Fruit fly (Drosophila melanogaster): ENCODE results near the gene Nepl8.

The Nepl8 gene

DNA sequence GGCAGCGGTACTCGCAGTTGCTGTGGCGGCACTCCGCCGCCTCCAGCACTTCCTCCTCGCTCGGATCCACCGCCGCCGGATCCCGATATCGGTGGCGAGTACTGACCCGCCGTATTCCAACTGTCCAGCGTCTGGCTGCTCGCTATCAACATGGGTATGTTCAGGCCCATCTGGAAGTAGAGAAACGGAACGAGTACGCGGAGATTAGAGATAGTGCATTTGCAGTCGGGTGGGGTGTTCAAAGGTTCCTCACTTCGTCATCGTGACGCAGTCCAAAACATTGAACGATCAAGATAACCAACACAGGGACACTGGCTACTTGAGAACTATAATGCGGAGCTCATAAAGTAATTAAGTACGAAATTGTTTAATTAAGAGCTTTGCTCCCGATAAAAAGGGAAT is 23.3 kb downstream of the Nepl8 start (continued):
- TF ChIP-seq CG8319 (GFP tag; optimal IDR thresholded peaks at IDR 0.05), result no peak
- TF ChIP-seq CG6854 (GFP tag; optimal IDR thresholded peaks at IDR 0.05), result no peak
- no peak for TF ChIP-seq CG7368 (GFP tag; optimal IDR thresholded peaks at IDR 0.05)
- no peak for TF ChIP-seq dsx (GFP tag; optimal IDR thresholded peaks at IDR 0.05; ENCODE audit: poor library complexity, severe bottlenecking)
- TF ChIP-seq CG6792 (GFP tag; optimal IDR thresholded peaks at IDR 0.05), result no peak
- no peak for TF ChIP-seq lz (GFP tag; optimal IDR thresholded peaks at IDR 0.05)
- peak; percentile 69 for TF ChIP-seq CG6276 (GFP tag; optimal IDR thresholded peaks at IDR 0.05)
- no peak for TF ChIP-seq CG31627 (GFP tag; optimal IDR thresholded peaks at IDR 0.05)
- no peak for TF ChIP-seq vri (GFP tag; optimal IDR thresholded peaks at IDR 0.05)
- no peak for TF ChIP-seq dac (GFP tag; optimal IDR thresholded peaks at IDR 0.05)
- TF ChIP-seq CG11762 (GFP tag; optimal IDR thresholded peaks at IDR 0.05; ENCODE audit: insufficient read depth), result no peak
- TF ChIP-seq CG8632 (GFP tag; optimal IDR thresholded peaks at IDR 0.05), result no peak
- no peak for TF ChIP-seq cyc (GFP tag; optimal IDR thresholded peaks at IDR 0.05)
- no peak for TF ChIP-seq Met (GFP tag; optimal IDR thresholded peaks at IDR 0.05)
- TF ChIP-seq CG10631 (GFP tag; optimal IDR thresholded peaks at IDR 0.05), result no peak
- no peak for TF ChIP-seq esn (GFP tag; optimal IDR thresholded peaks at IDR 0.05)
- no peak for TF ChIP-seq Blimp-1 (GFP tag; optimal IDR thresholded peaks at IDR 0.05)
- TF ChIP-seq CG4318 (GFP tag; optimal IDR thresholded peaks at IDR 0.05), result no peak
- 0 out of 3 replicates have a peak, but pooled peaks have one; percentile 22 for TF ChIP-seq eg (GFP tag; IDR thresholded peaks at IDR 0.05)
- peak; percentile 15 for TF ChIP-seq Eip78C (GFP tag)
- no peak for TF ChIP-seq CG3919 (GFP tag; optimal IDR thresholded peaks at IDR 0.05)
- TF ChIP-seq Hr4 (GFP tag; optimal IDR thresholded peaks at IDR 0.05), result peak; percentile 4
- TF ChIP-seq topi (GFP tag; optimal IDR thresholded peaks at IDR 0.05), result no peak
- no peak for TF ChIP-seq CG32006 (GFP tag; optimal IDR thresholded peaks at IDR 0.05)
- TF ChIP-seq salr (GFP tag; optimal IDR thresholded peaks at IDR 0.05), result no peak
- peak; percentile 29; the same call in 2 of the 3 replicates for TF ChIP-seq CG8119 (GFP tag; IDR thresholded peaks at IDR 0.05)
- TF ChIP-seq CG34406 (GFP tag; optimal IDR thresholded peaks at IDR 0.05), result no peak
- no peak for TF ChIP-seq Eip93F (GFP tag; optimal IDR thresholded peaks at IDR 0.05)

DNA sequence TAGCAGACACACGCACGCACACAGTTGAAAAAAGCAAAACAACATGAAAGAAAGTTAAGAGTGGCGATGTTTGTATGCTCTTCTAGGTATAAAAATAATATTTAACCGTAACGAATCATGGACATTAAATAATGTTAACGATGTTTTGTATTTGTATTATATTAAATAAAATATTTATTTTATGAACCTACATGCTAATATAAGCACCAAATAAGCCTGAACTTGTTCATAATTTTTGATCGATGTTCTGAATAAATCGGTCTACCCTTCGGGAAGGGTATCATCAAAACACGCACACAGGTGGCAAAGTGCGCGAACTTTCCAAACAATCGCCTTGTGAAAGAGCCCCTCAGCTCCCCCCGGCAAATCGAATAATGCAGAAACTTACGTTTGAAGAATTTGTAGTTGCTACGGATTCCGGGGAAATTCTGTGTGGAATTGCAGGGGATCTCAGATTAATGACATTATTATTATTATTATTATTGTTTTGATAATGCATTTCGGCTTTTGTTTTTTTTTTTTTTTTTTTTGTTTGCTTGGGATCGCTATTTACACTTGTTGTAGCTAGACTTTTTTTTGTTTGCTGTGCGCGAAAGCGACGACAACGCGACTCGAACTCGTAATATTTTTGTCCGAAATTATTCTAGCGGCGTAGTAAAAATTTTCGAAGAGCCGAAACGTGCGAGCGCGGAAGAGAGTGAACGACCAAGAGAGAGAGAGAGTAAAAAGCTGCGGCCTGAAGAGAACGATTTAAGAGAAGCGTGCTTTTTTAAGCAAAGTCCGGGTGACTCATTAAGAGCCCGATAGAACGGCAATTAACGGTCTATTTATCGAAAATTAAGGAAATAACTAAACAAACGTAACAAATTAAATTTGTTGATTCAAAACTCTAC is 31.9 kb downstream of the Nepl8 start:
- TF ChIP-seq CG11294 (GFP tag; IDR thresholded peaks at IDR 0.05) (no peak), cyc (GFP tag; optimal IDR thresholded peaks at IDR 0.05) (no peak), achi (GFP tag; optimal IDR thresholded peaks at IDR 0.05) (peak; percentile 36), CG34406 (GFP tag; optimal IDR thresholded peaks at IDR 0.05) (no peak), ss (GFP tag; optimal IDR thresholded peaks at IDR 0.05) (peak in 1 of 2 experiments; percentile 36), esn (GFP tag; optimal IDR thresholded peaks at IDR 0.05) (peak; percentile 47), fd85E (GFP tag; optimal IDR thresholded peaks at IDR 0.05) (no peak), CG31627 (GFP tag; optimal IDR thresholded peaks at IDR 0.05) (peak; percentile 11), CG6854 (GFP tag; optimal IDR thresholded peaks at IDR 0.05) (peak; percentile 45), CG6276 (GFP tag; optimal IDR thresholded peaks at IDR 0.05) (peak; percentile 39), Smox (GFP tag; optimal IDR thresholded peaks at IDR 0.05) (no peak), acj6 (GFP tag; optimal IDR thresholded peaks at IDR 0.05) (peak; percentile 12), svp (GFP tag) (peak; percentile 78), CG10631 (GFP tag; optimal IDR thresholded peaks at IDR 0.05) (no peak), CG8119 (GFP tag; IDR thresholded peaks at IDR 0.05) (peak; percentile 53; the same call in 1 of the 3 replicates), CG7368 (GFP tag; optimal IDR thresholded peaks at IDR 0.05) (no peak), net (GFP tag; optimal IDR thresholded peaks at IDR 0.05) (no peak), Ets96B (tag; optimal IDR thresholded peaks at IDR 0.05) (no peak), CG32006 (GFP tag; optimal IDR thresholded peaks at IDR 0.05) (peak; percentile 72), CG6792 (GFP tag; optimal IDR thresholded peaks at IDR 0.05) (peak; percentile 0), Eip78C (GFP tag) (peak; percentile 74), salr (GFP tag; optimal IDR thresholded peaks at IDR 0.05) (peak in 1 of 2 experiments; percentile 14), CG15336 (GFP tag; IDR thresholded peaks at IDR 0.05) (peak; percentile 62), fkh (GFP tag; optimal IDR thresholded peaks at IDR 0.05) (peak; percentile 70), CG6163 (GFP tag; IDR thresholded peaks at IDR 0.05) (peak; percentile 22; the same call in 1 of the 3 replicates), CG11902 (GFP tag; optimal IDR thresholded peaks at IDR 0.05) (no peak), fd59A (GFP tag; optimal IDR thresholded peaks at IDR 0.05) (no peak), Sox15 (GFP tag; optimal IDR thresholded peaks at IDR 0.05) (no peak), CG3032 (tag; optimal IDR thresholded peaks at IDR 0.05) (no peak), Sox14 (GFP tag; optimal IDR thresholded peaks at IDR 0.05) (no peak), Hr4 (GFP tag; optimal IDR thresholded peaks at IDR 0.05) (no peak), CG8319 (GFP tag; optimal IDR thresholded peaks at IDR 0.05) (no peak), Gug (GFP tag; IDR thresholded peaks at IDR 0.05) (0 out of 2 replicates have a peak, but pooled peaks have one; percentile 13), CG8632 (GFP tag; optimal IDR thresholded peaks at IDR 0.05) (peak; percentile 13)

Data from whole organism, prepupa.